Worm (Caenorhabditis elegans) whole organism, L3 larva: ENCODE data around the gene raga-1.

Experiments
- fos-1 ChIP-seq: fragments of 150-350 bp; optimal IDR thresholded peaks from 2 replicates; lab custom pipeline; 2014; ENCODE audit warnings: missing biosample characterization, missing genetic modification characterization
- nhr-77 ChIP-seq: fragments of 150-350 bp; optimal IDR thresholded peaks from 2 replicates; lab custom pipeline; 2014; ENCODE audit warnings: missing biosample characterization, missing genetic modification characterization
- skn-1 ChIP-seq: fragments of 150-350 bp; optimal IDR thresholded peaks from 2 replicates; lab custom pipeline; 2014; ENCODE audit warnings: missing biosample characterization, missing genetic modification characterization
- tbx-2 ChIP-seq: sonication (generic microtip); optimal IDR thresholded peaks from 2 replicates; lab custom pipeline; 2016; ENCODE audit warnings: mild to moderate bottlenecking, missing genetic modification characterization, missing compliant biosample characterization
- ztf-11 ChIP-seq: fragments of 150-350 bp; optimal IDR thresholded peaks from 2 replicates; lab custom pipeline; 2014; ENCODE audit warnings: missing biosample characterization, missing genetic modification characterization

DNA sequence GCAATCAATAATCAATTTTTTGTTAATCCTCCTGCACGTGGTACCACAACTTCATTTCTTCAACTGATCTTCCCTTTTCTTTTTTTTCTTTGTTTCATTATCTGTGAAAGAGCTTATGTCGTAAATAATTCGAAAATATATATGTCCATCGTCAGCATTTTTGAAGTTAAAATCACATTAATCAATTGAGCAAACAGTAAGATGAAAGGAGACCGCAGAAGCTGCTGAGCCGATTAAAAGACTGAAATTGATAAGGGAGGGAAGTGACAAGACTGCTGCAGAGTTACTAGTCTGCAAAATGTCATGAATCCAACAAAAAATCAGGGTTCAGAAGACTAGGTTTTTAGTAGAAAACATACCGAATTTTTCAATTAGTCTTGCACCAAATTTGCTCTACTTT lies 17.4 kb upstream of the raga-1 start:
- TF ChIP-seq fos-1 (tag; lab: Kevin White, UChicago) (no peak), tbx-2 (tag; lab: Kevin White, UChicago) (no peak), ztf-11 (tag; lab: Kevin White, UChicago) (no peak), skn-1 (no peak), nhr-77 (tag; lab: Kevin White, UChicago) (no peak)
